Worm (Caenorhabditis elegans): Measurements from ENCODE around the gene ptr-13.
"Not testable (repeated sequence)": the region's sequence is repeated elsewhere in the genome, so short reads cannot be mapped to it uniquely, and the experiment has no call there.

Gene ptr-13

ce11 chrII:11129517-11129916 is 32.8 kb downstream of the ptr-13 start, which contains the start of gene F40F8.12:
Gene F40F8.12 (plus strand): TSS chrII:11129817.
- TF ChIP-seq ceh-36 (tag; optimal IDR thresholded peaks at IDR 0.05): no peak
- TF ChIP-seq pes-1 (GFP tag; IDR thresholded peaks at IDR 0.05): no peak
- TF ChIP-seq F13C5.2 (tag; optimal IDR thresholded peaks at IDR 0.05): no peak
- TF ChIP-seq ama-1 (optimal IDR thresholded peaks at IDR 0.05): no peak
- no peak for TF ChIP-seq tbx-11 (GFP tag; IDR thresholded peaks at IDR 0.05)
- no peak for TF ChIP-seq flt-1 (GFP tag; IDR thresholded peaks at IDR 0.05)
- no peak for TF ChIP-seq hnd-1 (tag; optimal IDR thresholded peaks at IDR 0.05)
- no peak for TF ChIP-seq tbx-37 (GFP tag; conservative IDR thresholded peaks at IDR 0.05)
- no peak for TF ChIP-seq scrt-1 (GFP tag; IDR thresholded peaks at IDR 0.05)
- TF ChIP-seq hmg-4 (GFP tag; optimal IDR thresholded peaks at IDR 0.05): no peak
- TF ChIP-seq B0310.2 (tag; optimal IDR thresholded peaks at IDR 0.05): no peak

- no peak for TF ChIP-seq ceh-13 (GFP tag; optimal IDR thresholded peaks at IDR 0.05)
- no peak for TF ChIP-seq B0310.2 (tag; optimal IDR thresholded peaks at IDR 0.05)
- TF ChIP-seq hmbx-1 (tag; optimal IDR thresholded peaks at IDR 0.05): no peak
- TF ChIP-seq pes-1 (GFP tag; IDR thresholded peaks at IDR 0.05): no peak
- no peak for TF ChIP-seq ama-1 (optimal IDR thresholded peaks at IDR 0.05)
- TF ChIP-seq hnd-1 (tag; optimal IDR thresholded peaks at IDR 0.05): no peak
- TF ChIP-seq F13C5.2 (tag; optimal IDR thresholded peaks at IDR 0.05): no peak
- TF ChIP-seq scrt-1 (GFP tag; IDR thresholded peaks at IDR 0.05): no peak
- no peak for TF ChIP-seq aly-1 (tag; optimal IDR thresholded peaks at IDR 0.05)
- TF ChIP-seq hmg-4 (GFP tag; optimal IDR thresholded peaks at IDR 0.05): no peak
- TF ChIP-seq ceh-36 (tag; optimal IDR thresholded peaks at IDR 0.05): no peak
- TF ChIP-seq ets-7 (tag; optimal IDR thresholded peaks at IDR 0.05): no peak
- no peak for TF ChIP-seq flt-1 (GFP tag; IDR thresholded peaks at IDR 0.05)
- TF ChIP-seq tbx-11 (GFP tag; IDR thresholded peaks at IDR 0.05): no peak
- no peak for TF ChIP-seq tra-4 (tag; optimal IDR thresholded peaks at IDR 0.05)
Observed at ce11 chrII:11128989-11129388, 33.3 kb downstream of the ptr-13 start, which contains the start of gene F40F8.3. Gene F40F8.3 (plus strand): TSS chrII:11129289.

- TF ChIP-seq tbx-37 (GFP tag; conservative IDR thresholded peaks at IDR 0.05) (no peak), hmbx-1 (tag; optimal IDR thresholded peaks at IDR 0.05) (no peak), hnd-1 (tag; optimal IDR thresholded peaks at IDR 0.05) (no peak), scrt-1 (GFP tag; IDR thresholded peaks at IDR 0.05) (no peak), B0310.2 (tag; optimal IDR thresholded peaks at IDR 0.05) (no peak), aly-1 (tag; optimal IDR thresholded peaks at IDR 0.05) (no peak), hmg-4 (GFP tag; optimal IDR thresholded peaks at IDR 0.05) (no peak), pes-1 (GFP tag; IDR thresholded peaks at IDR 0.05) (no peak), ceh-13 (GFP tag; optimal IDR thresholded peaks at IDR 0.05) (no peak), ets-7 (tag; optimal IDR thresholded peaks at IDR 0.05) (no peak), tbx-11 (GFP tag; IDR thresholded peaks at IDR 0.05) (no peak), sea-1 (GFP tag; conservative IDR thresholded peaks at IDR 0.05) (no peak), tra-4 (tag; optimal IDR thresholded peaks at IDR 0.05) (no peak)
Observed at ce11 chrII:11127364-11127763, 34.9 kb downstream of the ptr-13 start, which contains the start of gene F40F8.1. Gene F40F8.1 (plus strand): TSS chrII:11127664.

DNA sequence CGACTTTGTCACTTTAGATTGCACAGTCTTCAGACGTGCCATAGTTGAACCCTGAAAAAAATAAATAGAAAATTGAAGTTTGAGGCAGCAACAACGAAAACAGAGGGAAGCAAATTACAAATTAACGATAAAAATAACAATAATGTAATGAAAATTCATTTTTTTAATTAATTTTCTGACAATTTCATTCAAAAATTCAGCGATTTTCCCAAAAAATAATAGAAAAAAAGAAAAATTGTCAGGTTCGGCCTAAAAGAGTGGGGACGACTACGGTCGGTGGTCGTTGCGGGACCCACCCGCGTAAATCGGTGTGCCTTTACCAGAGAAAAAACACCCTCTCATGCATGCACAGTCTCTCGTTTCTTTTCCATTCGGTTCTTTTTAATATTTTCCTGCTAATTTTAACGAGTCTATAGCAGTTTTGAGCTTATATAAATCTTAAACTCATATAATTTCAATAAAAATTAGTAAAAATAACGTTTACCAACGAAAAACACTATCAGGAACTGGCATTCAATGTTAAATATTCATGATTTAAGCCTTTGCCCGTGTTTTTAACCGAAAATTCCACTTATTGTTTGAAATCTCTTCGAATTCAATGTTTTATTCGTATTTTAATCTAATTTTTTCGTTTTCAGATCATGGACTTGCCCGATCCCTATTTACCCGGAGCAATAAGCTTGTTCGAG is 35.8 kb downstream of the ptr-13 start, which contains the start of the genes rps-9 and lsm-1:
rps-9 (minus strand) TSS at position 51 of the 689 bp plus-strand sequence.
lsm-1 (plus strand) TSS at position 639 of the 689 bp plus-strand sequence.
- TF ChIP-seq hmbx-1 (tag; optimal IDR thresholded peaks at IDR 0.05) (no peak), F13C5.2 (tag; optimal IDR thresholded peaks at IDR 0.05) (peak; percentile 29)

DNA sequence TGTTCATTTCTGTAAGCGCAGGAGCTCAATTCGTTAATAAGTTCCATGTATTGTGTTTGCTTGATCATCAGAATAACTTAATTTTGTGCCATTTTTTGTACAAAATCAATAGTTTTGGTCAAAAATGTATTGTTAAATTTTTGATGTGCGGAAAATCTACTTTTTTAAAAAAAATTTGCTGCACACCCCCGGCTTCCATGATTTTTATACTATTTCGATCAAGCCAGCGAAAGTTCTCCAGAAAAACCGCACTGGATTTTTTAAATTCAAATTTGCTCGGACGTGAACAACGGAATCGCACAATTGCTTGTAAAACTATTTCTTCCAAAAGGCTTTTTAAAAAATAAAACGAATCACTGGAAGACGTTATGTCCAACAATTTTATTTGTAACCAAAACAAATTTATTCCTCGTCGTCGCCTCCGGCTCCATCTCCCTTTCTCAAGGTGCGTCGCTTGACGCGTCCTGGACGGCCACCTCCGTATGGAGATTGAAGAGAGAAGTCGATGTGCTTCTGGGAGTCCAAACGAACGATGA is 37.2 kb downstream of the ptr-13 start:
- no peak for TF ChIP-seq scrt-1 (GFP tag; IDR thresholded peaks at IDR 0.05)
- no peak for TF ChIP-seq hmbx-1 (tag; optimal IDR thresholded peaks at IDR 0.05)
- TF ChIP-seq F13C5.2 (tag; optimal IDR thresholded peaks at IDR 0.05): no peak
- no peak for TF ChIP-seq ceh-36 (tag; optimal IDR thresholded peaks at IDR 0.05)
- no peak for TF ChIP-seq aly-1 (tag; optimal IDR thresholded peaks at IDR 0.05)
- no peak for TF ChIP-seq ama-1 (optimal IDR thresholded peaks at IDR 0.05)
- TF ChIP-seq hnd-1 (tag; optimal IDR thresholded peaks at IDR 0.05): no peak
- no peak for TF ChIP-seq ceh-13 (GFP tag; optimal IDR thresholded peaks at IDR 0.05)
- TF ChIP-seq tra-4 (tag; optimal IDR thresholded peaks at IDR 0.05): no peak
- no peak for TF ChIP-seq tbx-11 (GFP tag; IDR thresholded peaks at IDR 0.05)

DNA sequence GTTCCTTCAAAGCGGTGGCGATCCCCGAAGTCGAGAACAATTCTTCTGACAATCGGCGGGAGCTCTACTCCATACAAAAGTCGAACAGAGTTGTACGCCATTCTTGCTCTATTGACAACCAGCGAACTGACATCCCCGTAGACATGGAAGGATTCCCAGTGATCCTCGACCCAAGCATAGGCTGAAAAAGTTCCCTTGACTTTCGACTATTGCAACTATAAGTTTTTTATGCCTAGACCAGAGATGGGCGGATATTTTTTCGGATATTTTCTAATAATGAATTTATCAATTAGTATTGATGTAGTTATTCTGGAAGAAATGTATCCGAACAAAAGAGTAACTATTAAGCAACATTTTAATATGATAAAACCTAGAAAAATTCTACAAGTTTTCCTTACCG is 40.5 kb downstream of the ptr-13 start, which contains the start of gene W10C6.2:
W10C6.2 (minus strand) TSS at position 101 of the 400 bp plus-strand sequence.
- TF ChIP-seq ets-7, tra-4, aly-1 (tag; optimal IDR thresholded peaks at IDR 0.05): not testable (repeated sequence)

- TF ChIP-seq flt-1 (GFP tag; IDR thresholded peaks at IDR 0.05) (no peak), tra-4 (tag; optimal IDR thresholded peaks at IDR 0.05) (no peak), ceh-36 (tag; optimal IDR thresholded peaks at IDR 0.05) (no peak), aly-1 (tag; optimal IDR thresholded peaks at IDR 0.05) (no peak)
Observed at ce11 chrII:11112419-11112818, 49.9 kb downstream of the ptr-13 start, which contains the start of gene mat-2. Gene mat-2 (plus strand): TSS chrII:11112719.

ce11 chrII:11111107-11111506 is 51.2 kb downstream of the ptr-13 start, which contains the start of gene glb-4:
Gene glb-4 (minus strand): TSS chrII:11111207.
- TF ChIP-seq ama-1 (optimal IDR thresholded peaks at IDR 0.05) (no peak), ets-7 (tag; optimal IDR thresholded peaks at IDR 0.05) (no peak)
